Worm (Caenorhabditis elegans) whole organism, midembryonic: Measurements from ENCODE around the gene nhr-291.
"Not testable (repeated sequence)": the region's sequence is repeated elsewhere in the genome, so short reads cannot be mapped to it uniquely, and the experiment has no call there.

Source experiments
- T22C8.4 ChIP-seq: fragments of 200-800 bp; sonication (Bioruptor generic); IDR thresholded peaks from 2 replicates; pipeline ENCODE4 v1.3.6; 2022; ENCODE audit warnings: missing genetic modification characterization, missing compliant biosample characterization
- cog-1 ChIP-seq: sonication (generic microtip); optimal IDR thresholded peaks from 2 replicates; lab custom pipeline; 2016; ENCODE audit warnings: missing genetic modification characterization, missing compliant biosample characterization
- flt-1 ChIP-seq: fragments of 200-800 bp; sonication (Bioruptor generic); IDR thresholded peaks from 2 replicates; pipeline ENCODE4 v1.3.6; 2022; ENCODE audit warnings: missing genetic modification characterization, missing compliant biosample characterization
- klf-2 ChIP-seq: fragments of 200-800 bp; sonication (Bioruptor generic); conservative IDR thresholded peaks from 2 replicates; pipeline ENCODE4 v1.3.6; 2022; ENCODE audit warnings: missing genetic modification reagents, missing genetic modification characterization, missing compliant biosample characterization
- med-1 ChIP-seq: sonication (generic microtip); optimal IDR thresholded peaks from 2 replicates; lab custom pipeline; 2017; ENCODE audit warnings: missing genetic modification characterization, mild to moderate bottlenecking, missing compliant biosample characterization, antibody characterized with exemption, missing genetic modification reagents; ENCODE audit not compliant: insufficient read depth
- ref-1 ChIP-seq: fragments of 200-800 bp; sonication (Bioruptor generic); conservative IDR thresholded peaks from 2 replicates; pipeline ENCODE4 v1.3.6; 2022; ENCODE audit warnings: missing genetic modification reagents, missing genetic modification characterization, missing compliant biosample characterization
- tab-1 ChIP-seq: fragments of 200-800 bp; sonication (Bioruptor generic); IDR thresholded peaks from 2 replicates; pipeline ENCODE4 v1.3.6; 2022; ENCODE audit warnings: missing genetic modification characterization, missing compliant biosample characterization
- ztf-23 ChIP-seq: fragments of 200-800 bp; sonication (Bioruptor generic); IDR thresholded peaks from 2 replicates; pipeline ENCODE4 v1.3.6; 2022; ENCODE audit warnings: missing genetic modification reagents, missing genetic modification characterization, missing compliant biosample characterization
- ztf-29 ChIP-seq: fragments of 200-800 bp; sonication (Bioruptor generic); IDR thresholded peaks from 2 replicates; pipeline ENCODE4 v1.3.6; 2022; ENCODE audit warnings: missing genetic modification reagents, missing genetic modification characterization, missing compliant biosample characterization

The nhr-291 gene

DNA sequence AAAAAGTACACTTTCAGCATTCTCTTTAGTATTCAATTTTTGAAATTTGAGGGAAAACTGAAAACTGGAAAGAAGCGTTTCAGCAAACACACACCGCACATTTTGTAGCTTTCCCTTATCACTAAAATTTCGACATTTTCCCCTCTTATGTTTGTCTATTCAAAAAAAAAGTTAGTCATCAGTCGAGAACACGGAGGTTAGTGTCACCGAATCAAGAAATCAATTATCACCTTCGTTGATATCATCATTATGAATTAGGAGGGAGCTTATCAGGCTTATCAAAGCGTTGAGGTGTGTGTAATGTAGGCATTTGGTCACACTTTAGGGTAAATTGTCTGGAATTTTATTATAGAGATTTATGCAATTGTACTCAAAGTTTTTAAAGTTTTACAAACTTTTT is 20.2 kb upstream of the nhr-291 start, which contains the start of gene cpr-3:
TSS of gene cpr-3 (minus strand) at position 104 of the 400 bp plus-strand sequence.
- TF ChIP-seq cog-1 (tag; lab: Kevin White, UChicago) (no peak), flt-1 (GFP tag; lab: Robert Waterston, UW) (no peak), ztf-23 (GFP tag; lab: Robert Waterston, UW) (no peak), tab-1 (GFP tag; lab: Robert Waterston, UW) (no peak), med-1 (no peak), klf-2 (no peak), ztf-29 (GFP tag; lab: Robert Waterston, UW) (no peak), T22C8.4 (GFP tag; lab: Robert Waterston, UW) (no peak), ref-1 (GFP tag; lab: Robert Waterston, UW) (no peak)

DNA sequence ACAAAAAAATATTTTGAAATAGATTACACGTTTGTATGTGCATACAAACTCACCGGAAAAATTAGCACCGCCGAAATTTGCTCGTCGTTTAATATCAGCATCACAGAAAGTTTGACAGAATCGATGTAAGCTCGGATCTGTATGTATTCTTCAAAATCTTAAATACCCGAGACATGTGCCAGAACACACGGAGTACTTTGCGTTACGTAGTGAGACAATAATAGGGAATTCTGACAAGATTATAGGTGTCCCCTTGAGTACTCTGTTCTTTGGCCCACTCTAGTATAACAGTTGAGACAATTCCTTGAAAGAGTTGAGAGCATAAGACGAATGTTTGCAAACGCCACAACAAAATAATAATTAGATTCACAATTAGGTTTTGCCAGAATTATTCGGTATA is 15.1 kb upstream of the nhr-291 start, which contains the start of gene srx-48:
TSS of gene srx-48 (minus strand) at position 101 of the 400 bp plus-strand sequence.
- TF ChIP-seq tab-1 (GFP tag; lab: Robert Waterston, UW), result no peak
- no peak for TF ChIP-seq ref-1 (GFP tag; lab: Robert Waterston, UW)
- TF ChIP-seq flt-1 (GFP tag; lab: Robert Waterston, UW), result no peak
- no peak for TF ChIP-seq ztf-29 (GFP tag; lab: Robert Waterston, UW)
- TF ChIP-seq ztf-23 (GFP tag; lab: Robert Waterston, UW), result no peak
- no peak for TF ChIP-seq cog-1 (tag; lab: Kevin White, UChicago)
- no peak for TF ChIP-seq med-1
- no peak for TF ChIP-seq T22C8.4 (GFP tag; lab: Robert Waterston, UW)
- no peak for TF ChIP-seq klf-2

ce11 chrV:15305502-15305901 is 13.3 kb upstream of the nhr-291 start, which contains the start of gene T26H8.5:
Gene T26H8.5 (minus strand): TSS chrV:15305602.
- TF ChIP-seq ztf-23 (GFP tag; lab: Robert Waterston, UW) (no peak), ztf-29 (GFP tag; lab: Robert Waterston, UW) (no peak), flt-1 (GFP tag; lab: Robert Waterston, UW) (no peak), T22C8.4 (GFP tag; lab: Robert Waterston, UW) (no peak), klf-2 (no peak), med-1 (no peak), ref-1 (GFP tag; lab: Robert Waterston, UW) (no peak)

DNA sequence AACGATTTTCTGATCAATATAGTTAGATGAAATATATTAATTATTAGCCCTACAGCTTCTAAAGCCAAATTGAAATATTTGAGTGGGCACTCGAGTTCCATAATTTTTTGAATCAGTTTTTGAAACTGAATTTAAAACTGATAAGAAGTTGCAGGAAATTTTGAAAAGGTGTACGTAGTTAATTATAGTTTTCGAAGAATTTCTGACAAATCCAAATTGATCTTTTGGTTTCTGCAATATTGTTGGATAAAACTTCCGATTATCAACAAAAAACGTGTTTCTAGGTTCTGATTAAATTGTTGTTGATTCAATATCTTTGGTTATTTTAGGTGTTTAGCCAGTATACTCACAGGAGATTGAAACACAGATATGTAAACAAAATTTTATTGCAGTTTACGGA is 12.0 kb upstream of the nhr-291 start, which contains the start of gene T26H8.4:
TSS of gene T26H8.4 (minus strand) at position 101 of the 400 bp plus-strand sequence.
- TF ChIP-seq flt-1 (GFP tag; lab: Robert Waterston, UW), result no peak
- TF ChIP-seq ztf-29 (GFP tag; lab: Robert Waterston, UW), result no peak
- no peak for TF ChIP-seq ztf-23 (GFP tag; lab: Robert Waterston, UW)
- TF ChIP-seq klf-2, result no peak
- no peak for TF ChIP-seq med-1
- no peak for TF ChIP-seq T22C8.4 (GFP tag; lab: Robert Waterston, UW)
- no peak for TF ChIP-seq cog-1 (tag; lab: Kevin White, UChicago)
- TF ChIP-seq ref-1 (GFP tag; lab: Robert Waterston, UW), result no peak

DNA sequence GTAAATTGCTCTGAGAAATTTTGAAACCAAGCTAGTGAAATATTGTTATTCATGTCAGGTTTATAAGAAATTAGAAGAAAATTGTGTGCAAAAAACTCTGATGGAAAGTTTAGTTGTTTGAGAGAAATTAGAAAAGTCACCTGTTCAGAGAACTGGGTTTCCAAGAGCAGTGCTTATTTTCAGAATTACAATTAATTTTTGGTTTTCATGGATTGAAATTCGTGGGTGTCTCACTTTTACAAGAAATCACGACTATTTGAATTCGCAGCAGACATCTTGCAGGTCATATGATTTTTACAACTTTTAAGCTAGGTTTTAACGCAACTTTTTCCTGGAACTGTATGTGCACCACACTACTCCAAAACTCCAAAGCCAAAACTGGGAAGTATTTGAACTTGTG is 9.8 kb upstream of the nhr-291 start, which contains the start of gene srz-10:
TSS of gene srz-10 (minus strand) at position 88 of the 400 bp plus-strand sequence.
- no peak for TF ChIP-seq ztf-29 (GFP tag; lab: Robert Waterston, UW)
- TF ChIP-seq klf-2, result no peak

DNA sequence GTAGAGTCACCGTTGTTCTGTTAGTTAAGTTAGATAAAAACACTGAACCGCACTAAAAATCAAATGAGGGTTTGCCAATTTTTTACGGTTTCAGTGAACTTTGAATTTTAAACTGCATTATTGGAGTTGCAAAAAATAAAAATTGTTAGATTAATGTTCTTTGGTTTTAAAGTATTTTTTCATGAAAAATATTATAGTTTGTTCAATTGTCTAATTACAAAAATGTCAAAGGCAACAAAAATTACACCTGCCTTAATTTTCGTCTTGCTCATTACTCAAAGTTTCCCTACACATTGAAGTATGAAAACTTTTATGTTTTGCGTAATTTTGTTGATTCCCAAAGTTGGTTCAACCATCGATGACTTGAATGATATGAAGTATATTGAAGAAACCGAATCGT is 8.0 kb upstream of the nhr-291 start, which contains the start of gene irld-62:
TSS of gene irld-62 (plus strand) at position 301 of the 400 bp plus-strand sequence.
- no peak for TF ChIP-seq klf-2
- no peak for TF ChIP-seq med-1
- no peak for TF ChIP-seq flt-1 (GFP tag; lab: Robert Waterston, UW)
- TF ChIP-seq ztf-23 (GFP tag; lab: Robert Waterston, UW), result no peak

ce11 chrV:15313529-15313928 is 5.2 kb upstream of the nhr-291 start:
- TF ChIP-seq ztf-23 (GFP tag; lab: Robert Waterston, UW) (no peak), ztf-29 (GFP tag; lab: Robert Waterston, UW) (no peak), cog-1 (tag; lab: Kevin White, UChicago) (no peak), klf-2 (no peak), med-1 (no peak), T22C8.4 (GFP tag; lab: Robert Waterston, UW) (no peak), flt-1 (GFP tag; lab: Robert Waterston, UW) (no peak), tab-1 (GFP tag; lab: Robert Waterston, UW) (no peak), ref-1 (GFP tag; lab: Robert Waterston, UW) (no peak)

DNA sequence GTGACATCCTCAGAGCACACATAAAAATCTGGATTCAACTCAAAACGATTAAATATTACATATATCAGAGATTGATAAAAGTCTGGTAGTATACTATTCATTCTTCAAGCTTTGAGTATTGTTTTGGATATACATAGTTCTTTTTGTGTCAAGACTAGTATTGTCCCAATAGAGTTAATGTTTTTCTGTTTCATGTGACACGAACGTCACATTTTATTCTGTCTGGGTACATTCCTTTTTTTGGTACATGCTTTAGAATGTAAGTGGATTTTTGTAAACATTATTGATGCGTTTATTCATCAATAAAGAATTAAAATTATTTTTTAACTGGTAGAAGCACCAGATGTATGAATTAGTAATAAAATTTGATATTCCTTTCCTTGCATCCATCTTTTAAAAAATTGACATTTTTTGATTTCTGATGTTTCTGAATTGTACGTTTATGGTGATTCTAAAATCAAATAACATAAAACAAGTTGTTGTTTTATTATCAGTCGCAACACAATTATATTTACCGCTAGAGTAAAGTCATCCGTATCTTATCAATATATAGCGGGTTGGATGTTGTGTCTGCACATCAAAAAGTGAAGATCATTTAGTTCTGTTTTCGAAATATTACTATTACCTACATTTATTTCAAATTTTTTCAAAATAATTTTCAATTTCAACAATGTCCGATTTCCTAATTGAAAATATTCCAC is 2.8 kb upstream of the nhr-291 start, which contains the start of the genes srt-22 and nhr-246:
TSS of gene srt-22 (minus strand) at position 101 of the 701 bp plus-strand sequence.
TSS of gene nhr-246 (plus strand) at position 651 of the 701 bp plus-strand sequence.
- TF ChIP-seq med-1, result no peak
- TF ChIP-seq cog-1 (tag; lab: Kevin White, UChicago), result no peak
- TF ChIP-seq ref-1 (GFP tag; lab: Robert Waterston, UW), result no peak
- TF ChIP-seq flt-1 (GFP tag; lab: Robert Waterston, UW), result no peak
- TF ChIP-seq ztf-29 (GFP tag; lab: Robert Waterston, UW), result no peak
- no peak for TF ChIP-seq T22C8.4 (GFP tag; lab: Robert Waterston, UW)
- TF ChIP-seq tab-1 (GFP tag; lab: Robert Waterston, UW), result no peak
- TF ChIP-seq ztf-23 (GFP tag; lab: Robert Waterston, UW), result no peak
- no peak for TF ChIP-seq klf-2

ce11 chrV:15320756-15321332 is 2.1 kb downstream of the nhr-291 start:
- TF ChIP-seq flt-1 (GFP tag; lab: Robert Waterston, UW), result peak; percentile 84

- TF ChIP-seq tab-1 (GFP tag; lab: Robert Waterston, UW); med-1; flt-1 (GFP tag; lab: Robert Waterston, UW): not testable (repeated sequence)
Observed at ce11 chrV:15322653-15323052, 3.9 kb downstream of the nhr-291 start, which contains the start of gene nhr-247. Gene nhr-247 (plus strand): TSS chrV:15322982.
